Fruit fly (Drosophila melanogaster) whole organism, embryonic: ENCODE measurements around the gene dpr9.

Experiments
- B-H2 ChIP-seq: fragments of 200-800 bp; sonication (Bioruptor generic); optimal IDR thresholded peaks from 2 replicates; lab custom pipeline; 2018; ENCODE audit warnings: missing biosample characterization, mild to moderate bottlenecking, missing genetic modification characterization
- Bdp1 ChIP-seq: fragments of 200-800 bp; sonication (Bioruptor generic); optimal IDR thresholded peaks from 3 replicates; lab custom pipeline; 2016; ENCODE audit warnings: missing biosample characterization, missing genetic modification characterization
- CG10209 ChIP-seq: fragments of 200-800 bp; sonication (Bioruptor generic); optimal IDR thresholded peaks from 3 replicates; lab custom pipeline; 2017; ENCODE audit warnings: missing biosample characterization, mild to moderate bottlenecking, missing genetic modification characterization, missing genetic modification reagents
- CG10321 ChIP-seq: fragments of 200-800 bp; sonication (Bioruptor generic); IDR thresholded peaks from 2 replicates; pipeline ENCODE4 v1.3.6; 2022; ENCODE audit warnings: missing biosample characterization, missing genetic modification characterization
- CG11695 ChIP-seq: fragments of 200-800 bp; sonication (Bioruptor generic); IDR thresholded peaks from 3 replicates; pipeline ENCODE4 v1.3.6; 2022; ENCODE audit warnings: missing biosample characterization, missing genetic modification characterization
- CG12219 ChIP-seq: fragments of 200-800 bp; sonication (Bioruptor generic); optimal IDR thresholded peaks from 3 replicates; lab custom pipeline; 2018; ENCODE audit warnings: missing biosample characterization, mild to moderate bottlenecking, missing genetic modification characterization
- CG12391 ChIP-seq: fragments of 200-800 bp; sonication (Bioruptor generic); optimal IDR thresholded peaks from 3 replicates; lab custom pipeline; 2018; ENCODE audit warnings: missing biosample characterization, mild to moderate bottlenecking, missing genetic modification characterization, moderate library complexity
- CG1529 ChIP-seq: fragments of 200-800 bp; sonication (Bioruptor generic); optimal IDR thresholded peaks from 3 replicates; lab custom pipeline; 2018; ENCODE audit warnings: missing biosample characterization, missing genetic modification characterization
- CG16813 ChIP-seq: fragments of 200-800 bp; sonication (Bioruptor generic); IDR thresholded peaks from 3 replicates; pipeline ENCODE4 v1.3.6; 2022; ENCODE audit warnings: missing biosample characterization, missing genetic modification characterization; ENCODE audit not compliant: partially characterized antibody
- CG17359 ChIP-seq: fragments of 200-800 bp; sonication (Bioruptor generic); optimal IDR thresholded peaks from 3 replicates; lab custom pipeline; 2018; ENCODE audit warnings: missing biosample characterization, mild to moderate bottlenecking, missing genetic modification characterization, moderate library complexity
- CG18011 ChIP-seq: fragments of 200-800 bp; sonication (Bioruptor generic); optimal IDR thresholded peaks from 2 replicates; lab custom pipeline; 2017; ENCODE audit warnings: missing biosample characterization, missing genetic modification characterization, mild to moderate bottlenecking, moderate library complexity, missing genotype
- CG18476 ChIP-seq: fragments of 200-800 bp; sonication (Bioruptor generic); optimal IDR thresholded peaks from 2 replicates; lab custom pipeline; 2016; ENCODE audit warnings: missing biosample characterization, mild to moderate bottlenecking, missing genetic modification characterization
- CG2129 ChIP-seq: fragments of 200-800 bp; sonication (Bioruptor generic); IDR thresholded peaks from 2 replicates; pipeline ENCODE4 v1.3.6; 2022; ENCODE audit warnings: missing biosample characterization, missing genetic modification characterization; ENCODE audit not compliant: partially characterized antibody
- CG2199 ChIP-seq: fragments of 200-800 bp; sonication (Bioruptor generic); IDR thresholded peaks from 3 replicates; pipeline ENCODE4 v1.3.6; 2022; ENCODE audit warnings: missing biosample characterization, missing genetic modification characterization
- CG2202 ChIP-seq: fragments of 200-800 bp; sonication (Bioruptor generic); optimal IDR thresholded peaks from 2 replicates; lab custom pipeline; 2018; ENCODE audit warnings: missing biosample characterization, mild to moderate bottlenecking, missing genetic modification characterization
- CG3065 ChIP-seq: fragments of 200-800 bp; sonication (Bioruptor generic); optimal IDR thresholded peaks from 2 replicates; lab custom pipeline; 2016; ENCODE audit warnings: missing biosample characterization, missing genetic modification characterization
- CG3281 ChIP-seq: fragments of 200-800 bp; sonication (Bioruptor generic); optimal IDR thresholded peaks from 3 replicates; lab custom pipeline; 2017; ENCODE audit warnings: missing biosample characterization, mild to moderate bottlenecking, missing genetic modification characterization
- CG42726 ChIP-seq: fragments of 200-800 bp; sonication (Bioruptor generic); IDR thresholded peaks from 2 replicates; pipeline ENCODE4 v1.3.6; 2022; ENCODE audit warnings: missing biosample characterization, missing genetic modification characterization; ENCODE audit not compliant: partially characterized antibody
- CG43689 ChIP-seq: fragments of 200-800 bp; sonication (Bioruptor generic); IDR thresholded peaks from 2 replicates; pipeline ENCODE4 v1.3.6; 2022; ENCODE audit warnings: missing biosample characterization, missing genetic modification characterization
- CG4404 ChIP-seq: fragments of 200-800 bp; sonication (Bioruptor generic); IDR thresholded peaks from 2 replicates; pipeline ENCODE4 v1.3.6; 2022; ENCODE audit warnings: missing biosample characterization, missing genetic modification characterization
- CG6791 ChIP-seq: fragments of 200-800 bp; sonication (Bioruptor generic); IDR thresholded peaks from 3 replicates; pipeline ENCODE4 v1.3.6; 2022; ENCODE audit warnings: missing biosample characterization, missing genetic modification characterization; ENCODE audit not compliant: partially characterized antibody
- CG7556 ChIP-seq: fragments of 200-800 bp; sonication (Bioruptor generic); optimal IDR thresholded peaks from 2 replicates; lab custom pipeline; 2017; ENCODE audit warnings: missing biosample characterization, mild to moderate bottlenecking, missing genetic modification characterization
- CG8478 ChIP-seq: fragments of >200 bp; optimal IDR thresholded peaks from 2 replicates; lab custom pipeline; 2018
- CG9727 ChIP-seq: fragments of 200-800 bp; sonication (Bioruptor generic); optimal IDR thresholded peaks from 3 replicates; lab custom pipeline; 2017; ENCODE audit warnings: missing biosample characterization, mild to moderate bottlenecking, missing genetic modification characterization
- CoRest ChIP-seq: fragments of 200-800 bp; sonication (Bioruptor generic); optimal IDR thresholded peaks from 3 replicates; lab custom pipeline; 2018; ENCODE audit warnings: missing biosample characterization, mild to moderate bottlenecking, missing genetic modification characterization, moderate library complexity
- E2f1 ChIP-seq: fragments of 200-800 bp; sonication (Bioruptor generic); IDR thresholded peaks from 2 replicates; pipeline ENCODE4 v1.3.6; 2022; ENCODE audit warnings: missing biosample characterization, missing genetic modification characterization
- ERR ChIP-seq: fragments of 200-800 bp; sonication (Bioruptor generic); optimal IDR thresholded peaks from 2 replicates; lab custom pipeline; 2016; ENCODE audit warnings: missing biosample characterization, missing genetic modification characterization
- Med ChIP-seq: fragments of 200-800 bp; sonication (Bioruptor generic); peaks from one replicate; lab custom pipeline; 2016; ENCODE audit warnings: missing biosample characterization, missing genetic modification characterization, mild to moderate bottlenecking, inconsistent platforms, moderate library complexity
- Nf-YC ChIP-seq: fragments of 200-800 bp; optimal IDR thresholded peaks from 3 replicates; lab custom pipeline; 2019; ENCODE audit warnings: missing biosample characterization, mild to moderate bottlenecking, missing genetic modification characterization, moderate library complexity
- Rx ChIP-seq: fragments of 200-800 bp; sonication (Bioruptor generic); IDR thresholded peaks from 2 replicates; pipeline ENCODE4 v1.3.6; 2022; ENCODE audit warnings: missing biosample characterization, missing genetic modification characterization
- Six4 ChIP-seq: fragments of 200-800 bp; sonication (Bioruptor generic); optimal IDR thresholded peaks from 2 replicates; lab custom pipeline; 2016; ENCODE audit warnings: missing biosample characterization, missing genetic modification characterization
- Xrp1 ChIP-seq: fragments of 200-800 bp; sonication (Bioruptor generic); IDR thresholded peaks from 2 replicates; pipeline ENCODE4 v1.3.6; 2022; ENCODE audit warnings: missing biosample characterization, missing genetic modification characterization
- ac ChIP-seq: fragments of 200-800 bp; sonication (Bioruptor generic); optimal IDR thresholded peaks from 3 replicates; lab custom pipeline; 2017; ENCODE audit warnings: missing biosample characterization, mild to moderate bottlenecking, missing genetic modification characterization
- az2 ChIP-seq: fragments of 200-800 bp; sonication (Bioruptor generic); optimal IDR thresholded peaks from 3 replicates; lab custom pipeline; 2016; ENCODE audit warnings: missing biosample characterization, missing genetic modification characterization
- bab2 ChIP-seq: fragments of 200-800 bp; sonication (Bioruptor generic); optimal IDR thresholded peaks from 2 replicates; lab custom pipeline; 2016; ENCODE audit warnings: missing biosample characterization, missing genetic modification characterization
- cg ChIP-seq: fragments of 200-800 bp; sonication (Bioruptor generic); optimal IDR thresholded peaks from 3 replicates; lab custom pipeline; 2019; ENCODE audit warnings: missing biosample characterization, mild to moderate bottlenecking, missing genetic modification characterization, moderate library complexity
- chif ChIP-seq, 2 experiments: fragments of 200-800 bp; sonication (Bioruptor generic); optimal IDR thresholded peaks; 3 replicates each; lab custom pipeline; 2016; ENCODE audit warnings: missing biosample characterization in 2 of 2, missing genetic modification characterization in 2 of 2
- danr ChIP-seq: fragments of 200-800 bp; sonication (Bioruptor generic); IDR thresholded peaks from 2 replicates; pipeline ENCODE4 v1.3.6; 2022; ENCODE audit warnings: missing biosample characterization, missing genetic modification characterization
- dmrt99B ChIP-seq: fragments of 200-800 bp; sonication (Bioruptor generic); optimal IDR thresholded peaks from 2 replicates; lab custom pipeline; 2018; ENCODE audit warnings: missing biosample characterization, mild to moderate bottlenecking, missing genetic modification characterization, moderate library complexity
- fru ChIP-seq: fragments of >200 bp; optimal IDR thresholded peaks from 2 replicates; lab custom pipeline; 2017
- gsb-n ChIP-seq: fragments of 200-800 bp; sonication (Bioruptor generic); optimal IDR thresholded peaks from 3 replicates; lab custom pipeline; 2018; ENCODE audit warnings: missing biosample characterization, mild to moderate bottlenecking, missing genetic modification characterization
- lov ChIP-seq, 2 experiments: fragments of 200-800 bp in 1 of 2; fragments of >200 bp in 1 of 2; sonication (Bioruptor generic) in 1 of 2; IDR thresholded peaks in 1 of 2; optimal IDR thresholded peaks in 1 of 2; 2 replicates in 1 of 2; 3 replicates in 1 of 2; pipeline versions ENCODE4 v1.3.6 to Lab custom; 2017 to 2022; ENCODE audit warnings: missing biosample characterization in 1 of 2, missing genetic modification characterization in 1 of 2
- pb ChIP-seq: fragments of 200-800 bp; sonication (Bioruptor generic); optimal IDR thresholded peaks from 3 replicates; lab custom pipeline; 2016; ENCODE audit warnings: missing biosample characterization, missing genetic modification characterization
- psq ChIP-seq: fragments of 200-800 bp; sonication (Bioruptor generic); optimal IDR thresholded peaks from 2 replicates; lab custom pipeline; 2017; ENCODE audit warnings: missing biosample characterization, missing genetic modification characterization
- shn ChIP-seq: fragments of 200-800 bp; sonication (Bioruptor generic); optimal IDR thresholded peaks from 3 replicates; lab custom pipeline; 2016; ENCODE audit warnings: missing biosample characterization, missing genetic modification characterization
- sima ChIP-seq: fragments of 200-800 bp; sonication (Bioruptor generic); optimal IDR thresholded peaks from 2 replicates; lab custom pipeline; 2016; ENCODE audit warnings: missing biosample characterization, missing genetic modification characterization
- sisA ChIP-seq: fragments of 200-800 bp; sonication (Bioruptor generic); IDR thresholded peaks from 2 replicates; pipeline ENCODE4 v1.3.6; 2022; ENCODE audit warnings: missing biosample characterization, missing genetic modification characterization
- slou ChIP-seq: fragments of 200-800 bp; sonication (Bioruptor generic); optimal IDR thresholded peaks from 3 replicates; lab custom pipeline; 2016; ENCODE audit warnings: missing biosample characterization, missing genetic modification characterization
- tin ChIP-seq: fragments of 200-800 bp; sonication (Bioruptor generic); optimal IDR thresholded peaks from 3 replicates; lab custom pipeline; 2016; ENCODE audit warnings: missing biosample characterization, missing genetic modification characterization
- trem ChIP-seq: fragments of 200-800 bp; optimal IDR thresholded peaks from 3 replicates; lab custom pipeline; 2019; ENCODE audit warnings: missing biosample characterization, mild to moderate bottlenecking, missing genetic modification characterization, moderate library complexity
- yki ChIP-seq: fragments of >200 bp; optimal IDR thresholded peaks from 3 replicates; lab custom pipeline; 2018

Gene dpr9

dm6 chr3R:15095550-15096031 lies 18.6 kb upstream of the dpr9 start, which contains the start of gene CG6966 (continued):
- peak; percentile 77 for TF ChIP-seq CG18476
- TF ChIP-seq CG7556 = peak; percentile 87
- peak; percentile 96 for TF ChIP-seq chif (GFP tag; optimal IDR thresholded peaks at IDR 0.05; lab: Kevin White, UChicago)
- peak; percentile 90 for TF ChIP-seq CG12219 (GFP tag; lab: Kevin White, UChicago)
- TF ChIP-seq CG12391 = peak; percentile 95
- TF ChIP-seq Six4 (GFP tag; lab: Kevin White, UChicago) = peak; percentile 89
- peak; percentile 91 for TF ChIP-seq CG3281
- peak; percentile 93 for TF ChIP-seq az2 (GFP tag; lab: Kevin White, UChicago)
- peak; percentile 98 for TF ChIP-seq slou (GFP tag; lab: Kevin White, UChicago)
- peak; percentile 90 for TF ChIP-seq tin
- TF ChIP-seq cg = no peak
- TF ChIP-seq Rx = no peak
- no peak for TF ChIP-seq E2f1
- TF ChIP-seq gsb-n (tag; lab: Kevin White, UChicago) = peak; percentile 91
- no peak for TF ChIP-seq lov (optimal IDR thresholded peaks at IDR 0.05; lab: Kevin White, UChicago)
- TF ChIP-seq lov (GFP tag; IDR thresholded peaks at IDR 0.05; lab: Robert Waterston, UW) = no peak
- TF ChIP-seq CG18011 (GFP tag; lab: Kevin White, UChicago) = peak; percentile 100
- no peak for TF ChIP-seq CG16813
- TF ChIP-seq Bdp1 = peak; percentile 93
- TF ChIP-seq CG10321 (GFP tag; lab: Robert Waterston, UW) = no peak
- no peak for TF ChIP-seq CG43689 (GFP tag; lab: Robert Waterston, UW)
- peak; percentile 94 for TF ChIP-seq pb
- TF ChIP-seq B-H2 = peak; percentile 99
- TF ChIP-seq CoRest (tag; lab: Kevin White, UChicago) = peak; percentile 97
- TF ChIP-seq CG10209 (GFP tag; lab: Kevin White, UChicago) = peak; percentile 97
- peak; percentile 90 for TF ChIP-seq CG1529
- TF ChIP-seq psq (GFP tag; lab: Kevin White, UChicago) = peak; percentile 84
- no peak for TF ChIP-seq sisA (GFP tag; lab: Robert Waterston, UW)
- peak; percentile 69 for TF ChIP-seq Nf-YC (tag; lab: Kevin White, UChicago)
- TF ChIP-seq shn (GFP tag; lab: Kevin White, UChicago) = peak; percentile 98
- TF ChIP-seq Xrp1 = no peak
- no peak for TF ChIP-seq CG42726
- no peak for TF ChIP-seq yki (lab: Kevin White, UChicago)
- peak; percentile 93 for TF ChIP-seq CG9727 (GFP tag; lab: Kevin White, UChicago)
- no peak for TF ChIP-seq CG2129
- peak; percentile 92 for TF ChIP-seq CG2202 (tag; lab: Kevin White, UChicago)
- TF ChIP-seq danr (GFP tag; lab: Robert Waterston, UW) = no peak
- TF ChIP-seq fru (lab: Kevin White, UChicago) = no peak
- peak; percentile 98 for TF ChIP-seq trem (tag; lab: Kevin White, UChicago)
- no peak for TF ChIP-seq CG2199 (GFP tag; lab: Robert Waterston, UW)
- no peak for TF ChIP-seq CG4404 (GFP tag; lab: Robert Waterston, UW)
- peak; percentile 93 for TF ChIP-seq CG3065 (GFP tag; lab: Kevin White, UChicago)
- no peak for TF ChIP-seq CG11695 (GFP tag; lab: Robert Waterston, UW)
- peak; percentile 85 for TF ChIP-seq ERR
- no peak for TF ChIP-seq bab2
- no peak for TF ChIP-seq CG6791 (GFP tag; lab: Robert Waterston, UW)
- peak; percentile 81 for TF ChIP-seq sima (GFP tag; lab: Kevin White, UChicago)
- TF ChIP-seq Med (GFP tag; lab: Kevin White, UChicago) = peak; percentile 99
- TF ChIP-seq CG8478 (lab: Kevin White, UChicago) = no peak
- TF ChIP-seq CG17359 (tag; lab: Kevin White, UChicago) = peak; percentile 92
- peak; percentile 83 for TF ChIP-seq ac (GFP tag; lab: Kevin White, UChicago)
- TF ChIP-seq dmrt99B (tag; lab: Kevin White, UChicago) = peak; percentile 82
